Worm (Caenorhabditis elegans) whole organism, mixed stage, embryonic: ENCODE data around the gene R04B5.1.

Experiments
- ceh-83 ChIP-seq: fragments of 200-800 bp; sonication (Bioruptor generic); optimal IDR thresholded peaks from 2 replicates; lab custom pipeline; 2018; ENCODE audit warnings: mild to moderate bottlenecking, missing genetic modification characterization, missing compliant biosample characterization
- cnd-1 ChIP-seq: fragments of 200-800 bp; sonication (Bioruptor generic); optimal IDR thresholded peaks from 2 replicates; lab custom pipeline; 2018; ENCODE audit warnings: mild to moderate bottlenecking, missing genetic modification characterization, missing compliant biosample characterization
- drap-1 ChIP-seq: fragments of 200-800 bp; sonication (Bioruptor generic); optimal IDR thresholded peaks from 3 replicates; lab custom pipeline; 2018; ENCODE audit warnings: mild to moderate bottlenecking, missing genetic modification characterization, missing compliant biosample characterization
- flh-1 ChIP-seq: fragments of 200-800 bp; sonication (Bioruptor generic); optimal IDR thresholded peaks from 2 replicates; lab custom pipeline; 2018; ENCODE audit warnings: mild to moderate bottlenecking, missing genetic modification characterization, moderate library complexity, missing compliant biosample characterization
- hlh-1 ChIP-seq: fragments of 150-350 bp; optimal IDR thresholded peaks from 2 replicates; lab custom pipeline; 2014; ENCODE audit warnings: missing biosample characterization, missing genetic modification reagents, missing genetic modification characterization
- lin-32 ChIP-seq: fragments of 200-800 bp; sonication (Bioruptor generic); optimal IDR thresholded peaks from 2 replicates; lab custom pipeline; 2018; ENCODE audit warnings: mild to moderate bottlenecking, missing genetic modification characterization, missing compliant biosample characterization
- mab-5 ChIP-seq: fragments of 150-350 bp; optimal IDR thresholded peaks from 2 replicates; lab custom pipeline; 2014; ENCODE audit warnings: missing biosample characterization, missing genetic modification characterization
- mep-1 ChIP-seq: fragments of 150-350 bp; optimal IDR thresholded peaks from 2 replicates; lab custom pipeline; 2017; ENCODE audit warnings: missing biosample characterization, missing genetic modification reagents, missing genetic modification characterization, inconsistent platforms
- mls-2 ChIP-seq: sonication (generic microtip); optimal IDR thresholded peaks from 2 replicates; lab custom pipeline; 2016; ENCODE audit warnings: mild to moderate bottlenecking, missing genetic modification characterization, moderate library complexity, missing compliant biosample characterization
- nhr-237 ChIP-seq: fragments of 150-350 bp; optimal IDR thresholded peaks from 2 replicates; lab custom pipeline; 2014; ENCODE audit warnings: missing biosample characterization, missing genetic modification characterization
- nhr-76 ChIP-seq: sonication (generic microtip); optimal IDR thresholded peaks from 2 replicates; lab custom pipeline; 2017; ENCODE audit warnings: missing biosample characterization, missing genetic modification characterization
- sem-2 ChIP-seq: fragments of 200-800 bp; sonication (Bioruptor generic); optimal IDR thresholded peaks from 2 replicates; lab custom pipeline; 2018; ENCODE audit warnings: mild to moderate bottlenecking, missing genetic modification characterization, missing compliant biosample characterization
- snpc-4 ChIP-seq: fragments of 150-350 bp; optimal IDR thresholded peaks from 2 replicates; lab custom pipeline; 2014; ENCODE audit warnings: missing biosample characterization, missing genetic modification characterization
- tbx-8 ChIP-seq: fragments of 200-800 bp; sonication (Bioruptor generic); optimal IDR thresholded peaks from 2 replicates; lab custom pipeline; 2018; ENCODE audit warnings: mild to moderate bottlenecking, missing genetic modification characterization, moderate library complexity, missing compliant biosample characterization
- unc-39 ChIP-seq: fragments of 150-350 bp; optimal IDR thresholded peaks from 2 replicates; lab custom pipeline; 2014; ENCODE audit warnings: missing biosample characterization, missing genetic modification characterization
- ztf-11 ChIP-seq: fragments of 150-350 bp; optimal IDR thresholded peaks from 2 replicates; lab custom pipeline; 2014; ENCODE audit warnings: missing biosample characterization, missing genetic modification characterization

R04B5.1 gene

ce11 chrV:10030992-10031383 is 47.2 kb downstream of the R04B5.1 start, which contains the start of gene acl-2:
acl-2 (minus strand) TSS chrV:10031092.
- TF ChIP-seq cnd-1 (tag; lab: Kevin White, UChicago) = no peak
- TF ChIP-seq hlh-1 (tag; lab: Kevin White, UChicago) = no peak
- TF ChIP-seq tbx-8 (GFP tag; lab: Kevin White, UChicago) = no peak
- no peak for TF ChIP-seq flh-1 (GFP tag; lab: Kevin White, UChicago)
- no peak for TF ChIP-seq unc-39 (tag; lab: Kevin White, UChicago)
- TF ChIP-seq ceh-83 = no peak
- no peak for TF ChIP-seq nhr-76 (tag; lab: Kevin White, UChicago)
- TF ChIP-seq mab-5 (tag; lab: Kevin White, UChicago) = no peak
- TF ChIP-seq mls-2 (tag; lab: Kevin White, UChicago) = no peak
- no peak for TF ChIP-seq lin-32 (GFP tag; lab: Kevin White, UChicago)
- no peak for TF ChIP-seq mep-1 (tag; lab: Kevin White, UChicago)
- TF ChIP-seq snpc-4 = no peak
- no peak for TF ChIP-seq ztf-11
- no peak for TF ChIP-seq drap-1 (GFP tag; lab: Kevin White, UChicago)
- no peak for TF ChIP-seq nhr-237
- TF ChIP-seq sem-2 (GFP tag; lab: Kevin White, UChicago) = no peak
